Fruit fly (Drosophila melanogaster): ENCODE data around the gene Ran.
"Not testable (repeated sequence)": the region's sequence is repeated elsewhere in the genome, so short reads cannot be mapped to it uniquely, and the experiment has no call there.

Ran gene

DNA sequence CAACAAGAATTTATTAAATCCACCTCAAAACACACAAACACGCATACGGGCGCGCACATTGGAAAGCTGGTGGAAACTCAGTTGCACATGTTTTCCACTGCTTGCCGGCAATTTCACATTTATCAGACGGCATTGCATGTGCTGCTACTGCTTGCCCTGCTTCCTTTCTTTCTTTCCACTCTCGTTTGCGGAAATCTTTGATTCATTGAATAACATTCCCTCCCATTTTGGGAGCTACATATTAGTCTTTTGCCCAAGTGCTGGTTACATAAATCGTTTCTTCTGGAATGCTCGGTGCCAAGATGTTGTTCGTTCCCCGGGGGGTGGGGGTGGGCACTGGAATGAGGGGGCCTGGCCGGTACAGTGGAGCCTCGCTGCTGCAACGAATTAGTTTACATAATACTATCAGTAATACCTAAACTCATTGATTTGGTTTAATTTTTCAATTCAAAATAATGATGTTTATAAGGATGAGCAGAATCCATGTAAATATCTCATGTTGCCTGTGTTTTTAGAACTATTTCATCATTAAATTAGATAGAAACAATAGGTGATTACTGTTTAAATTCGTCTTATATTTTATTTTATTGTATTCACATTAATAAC lies 39.6 kb downstream of the Ran start:
- TF ChIP-seq CG17801 (GFP tag; optimal IDR thresholded peaks at IDR 0.05; ENCODE audit: partially characterized antibody): no peak

DNA sequence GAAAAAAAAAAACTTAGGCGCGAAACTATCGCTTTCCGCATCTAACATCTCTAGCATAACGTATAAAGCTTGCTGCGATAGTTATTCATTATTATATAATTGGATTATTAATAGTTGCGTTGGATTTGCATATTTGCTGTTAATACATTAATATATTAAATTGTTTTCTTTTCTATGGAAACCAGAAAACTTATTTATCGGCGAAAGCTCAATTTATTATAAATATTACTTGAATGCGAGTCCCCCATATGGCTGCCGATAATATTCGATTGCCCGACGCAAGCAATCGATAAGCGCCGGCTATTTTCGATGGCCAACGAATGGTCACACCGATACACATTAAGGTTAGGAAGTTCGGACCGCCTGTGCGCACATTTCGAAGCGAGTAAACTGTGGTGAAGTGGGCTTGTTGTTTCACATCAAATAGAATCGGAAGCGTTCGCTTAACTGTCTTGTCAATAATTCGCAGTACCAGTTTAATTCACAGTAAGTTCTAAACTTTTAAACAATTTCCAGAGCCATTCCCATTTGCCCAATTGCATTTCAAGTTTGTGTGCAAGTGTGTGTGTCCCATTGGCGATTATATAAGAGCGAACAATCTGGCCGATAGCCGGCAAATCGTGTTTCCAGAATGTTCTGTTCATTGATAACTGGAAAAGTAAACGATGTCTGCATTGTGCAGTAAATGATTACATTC lies 40.2 kb downstream of the Ran start, which contains the start of gene Hsp60A:
Gene Hsp60A (plus strand): TSS at position 335 of the 697 bp plus-strand sequence.
- peak; percentile 42 for TF ChIP-seq CG17801 (GFP tag; optimal IDR thresholded peaks at IDR 0.05; ENCODE audit: partially characterized antibody)

DNA sequence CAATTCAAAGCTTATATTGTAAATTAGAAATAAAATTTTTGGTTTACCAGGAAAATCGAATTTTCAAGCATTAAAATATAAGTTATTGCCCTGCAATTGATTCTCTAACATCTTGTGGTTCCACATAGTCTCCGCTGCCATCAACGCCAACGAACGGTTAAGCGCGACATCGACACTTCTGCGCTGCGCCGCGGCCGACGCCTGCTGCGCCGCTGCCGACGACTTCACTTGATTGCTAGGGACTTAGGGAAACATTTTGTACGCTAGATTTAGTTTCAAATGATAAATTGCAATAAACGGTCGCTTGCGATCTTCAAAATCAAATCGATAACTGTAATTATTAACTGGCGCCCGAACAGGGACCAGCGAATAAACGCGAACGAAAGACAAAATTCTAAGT lies 52.5 kb downstream of the Ran start, which contains the start of gene CG42249:
Gene CG42249 (plus strand): TSS at position 301 of the 400 bp plus-strand sequence.
- TF ChIP-seq CG17801 (GFP tag; optimal IDR thresholded peaks at IDR 0.05; ENCODE audit: partially characterized antibody): not testable (repeated sequence)

DNA sequence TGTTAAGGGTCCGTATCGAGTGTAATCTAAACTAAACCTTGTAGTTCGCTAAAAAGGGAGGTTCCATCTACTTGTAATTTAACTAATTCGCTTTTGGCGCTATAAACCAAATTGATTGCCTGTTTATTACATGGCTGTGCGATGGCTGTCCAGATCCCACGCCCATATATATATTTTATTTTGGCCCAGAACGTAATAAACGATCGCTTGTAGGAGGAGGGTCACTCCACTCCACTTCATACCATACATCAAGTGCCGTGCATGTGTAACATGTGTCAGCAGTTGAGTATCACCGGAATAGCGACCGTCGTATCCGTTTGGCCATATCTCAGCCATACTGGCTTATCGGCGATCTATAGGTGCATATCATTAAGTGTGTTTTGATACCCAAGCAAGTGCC lies 53.2 kb downstream of the Ran start:
- TF ChIP-seq CG17801 (GFP tag; optimal IDR thresholded peaks at IDR 0.05; ENCODE audit: partially characterized antibody): no peak
